Worm (Caenorhabditis elegans) whole organism, midembryonic: Measurements from ENCODE around the gene Y54G2A.12.

ENCODE experiments used
- cog-1 ChIP-seq: sonication (generic microtip); optimal IDR thresholded peaks from 2 replicates; lab custom pipeline; 2016; ENCODE audit warnings: missing genetic modification characterization, missing compliant biosample characterization
- klf-2 ChIP-seq: fragments of 200-800 bp; sonication (Bioruptor generic); conservative IDR thresholded peaks from 2 replicates; pipeline ENCODE4 v1.3.6; 2022; ENCODE audit warnings: missing genetic modification reagents, missing genetic modification characterization, missing compliant biosample characterization
- med-1 ChIP-seq: sonication (generic microtip); optimal IDR thresholded peaks from 2 replicates; lab custom pipeline; 2017; ENCODE audit warnings: missing genetic modification characterization, mild to moderate bottlenecking, missing compliant biosample characterization, antibody characterized with exemption, missing genetic modification reagents; ENCODE audit not compliant: insufficient read depth
- tab-1 ChIP-seq: fragments of 200-800 bp; sonication (Bioruptor generic); IDR thresholded peaks from 2 replicates; pipeline ENCODE4 v1.3.6; 2022; ENCODE audit warnings: missing genetic modification characterization, missing compliant biosample characterization
- ztf-23 ChIP-seq: fragments of 200-800 bp; sonication (Bioruptor generic); IDR thresholded peaks from 2 replicates; pipeline ENCODE4 v1.3.6; 2022; ENCODE audit warnings: missing genetic modification reagents, missing genetic modification characterization, missing compliant biosample characterization

ce11 chrIV:2747385-2748007, 35.1 kb downstream of the Y54G2A.12 start:
- TF ChIP-seq cog-1: no peak
- TF ChIP-seq tab-1 (GFP tag; lab: Robert Waterston, UW): no peak
- no peak for TF ChIP-seq med-1 (GFP tag; lab: Kevin White, UChicago)
- no peak for TF ChIP-seq ztf-23
- TF ChIP-seq klf-2 (GFP tag; lab: Robert Waterston, UW): no peak
